Worm (Caenorhabditis elegans): Measurements from ENCODE around the gene nspa-8.
A peak's percentile ranks its signal among the peaks of the same experiment; 100 is the strongest.

The nspa-8 gene

ce11 chrV:14849628-14850027, 22.8 kb upstream of the nspa-8 start (continued):
- peak; percentile 4 for TF ChIP-seq sdz-12 (GFP tag; optimal IDR thresholded peaks at IDR 0.05)
- no peak for TF ChIP-seq daf-16 (GFP tag; optimal IDR thresholded peaks at IDR 0.05)
- TF ChIP-seq daf-16 (tag; optimal IDR thresholded peaks at IDR 0.05): peak; percentile 74
- 0 out of 2 replicates have a peak, but pooled peaks have one; percentile 18 for TF ChIP-seq lin-38 (GFP tag; IDR thresholded peaks at IDR 0.05)
- peak; percentile 68 for TF ChIP-seq ctbp-1 (GFP tag; IDR thresholded peaks at IDR 0.05)
- peak; percentile 33; the same call in 1 of the 2 replicates for TF ChIP-seq T26A8.4 (GFP tag; IDR thresholded peaks at IDR 0.05)
- no peak for TF ChIP-seq ZK546.5 (tag; optimal IDR thresholded peaks at IDR 0.05)
- TF ChIP-seq nhr-102 (tag; optimal IDR thresholded peaks at IDR 0.05): peak; percentile 52
- no peak for TF ChIP-seq aly-2 (tag; optimal IDR thresholded peaks at IDR 0.05)
- TF ChIP-seq unc-62 (GFP tag; optimal IDR thresholded peaks at IDR 0.05 in 1 of 2): peak in 1 of 2 experiments; percentile 98
- peak; percentile 23 for TF ChIP-seq unc-62 (tag; optimal IDR thresholded peaks at IDR 0.05)
- TF ChIP-seq zag-1 (tag; optimal IDR thresholded peaks at IDR 0.05): no peak
- no peak for TF ChIP-seq Y48G9A.11 (GFP tag; IDR thresholded peaks at IDR 0.05)
- TF ChIP-seq skn-1 (tag; optimal IDR thresholded peaks at IDR 0.05): no peak
- no peak for TF ChIP-seq F26F4.8 (GFP tag; conservative IDR thresholded peaks at IDR 0.05)
- peak; percentile 11; the same call in 1 of the 2 replicates for TF ChIP-seq set-16 (GFP tag; IDR thresholded peaks at IDR 0.05)
- no peak for TF ChIP-seq unc-130 (GFP tag; optimal IDR thresholded peaks at IDR 0.05)
- TF ChIP-seq php-3 (GFP tag; IDR thresholded peaks at IDR 0.05): no peak
- no peak for TF ChIP-seq zfp-2 (tag; optimal IDR thresholded peaks at IDR 0.05)
- TF ChIP-seq hmg-1.1 (GFP tag; IDR thresholded peaks at IDR 0.05): peak; percentile 75
- TF ChIP-seq daf-12 (tag; optimal IDR thresholded peaks at IDR 0.05): no peak
- TF ChIP-seq hif-1 (tag; optimal IDR thresholded peaks at IDR 0.05): peak in 1 of 2 experiments; percentile 61
- TF ChIP-seq nhr-42 (GFP tag; IDR thresholded peaks at IDR 0.05): no peak
- no peak for TF ChIP-seq snpc-1.2 (GFP tag; IDR thresholded peaks at IDR 0.05)
- no peak for TF ChIP-seq daf-19 (GFP tag; conservative IDR thresholded peaks at IDR 0.05)
- TF ChIP-seq mdt-29 (GFP tag; IDR thresholded peaks at IDR 0.05): no peak
- TF ChIP-seq Y105C5A.15 (GFP tag; IDR thresholded peaks at IDR 0.05): no peak
- no peak for TF ChIP-seq pha-4 (GFP tag; IDR thresholded peaks at IDR 0.05)
- peak; percentile 67 for TF ChIP-seq pha-4 (tag; optimal IDR thresholded peaks at IDR 0.05)
- no peak for TF ChIP-seq ztf-11 (tag; optimal IDR thresholded peaks at IDR 0.05)
- peak in 1 of 2 experiments; percentile 75 for TF ChIP-seq lsy-2 (tag; optimal IDR thresholded peaks at IDR 0.05)
- peak; percentile 96 for TF ChIP-seq mxl-3 (GFP tag; optimal IDR thresholded peaks at IDR 0.05)
- no peak for TF ChIP-seq fos-1 (tag; optimal IDR thresholded peaks at IDR 0.05)
- peak; percentile 85 for TF ChIP-seq nhr-48 (tag; optimal IDR thresholded peaks at IDR 0.05)
- 0 out of 2 replicates have a peak, but pooled peaks have one; percentile 34 for TF ChIP-seq mxl-2 (GFP tag; conservative IDR thresholded peaks at IDR 0.05)
- no peak for TF ChIP-seq nhr-111 (GFP tag; optimal IDR thresholded peaks at IDR 0.05)
- no peak for TF ChIP-seq attf-4 (tag; optimal IDR thresholded peaks at IDR 0.05)
- TF ChIP-seq F44E2.7 (GFP tag; IDR thresholded peaks at IDR 0.05): no peak
- TF ChIP-seq nhr-11 (tag; optimal IDR thresholded peaks at IDR 0.05): peak; percentile 65
- TF ChIP-seq F10B5.3 (tag; optimal IDR thresholded peaks at IDR 0.05): no peak
- no peak for TF ChIP-seq spr-3 (GFP tag; optimal IDR thresholded peaks at IDR 0.05)
- TF ChIP-seq nhr-28 (tag; optimal IDR thresholded peaks at IDR 0.05): peak; percentile 96
- no peak for TF ChIP-seq rbr-2 (tag; optimal IDR thresholded peaks at IDR 0.05)
- TF ChIP-seq nhr-25 (tag; optimal IDR thresholded peaks at IDR 0.05; ENCODE audit: borderline replicate concordance, insufficient read depth): no peak
- TF ChIP-seq jun-1 (tag; optimal IDR thresholded peaks at IDR 0.05): peak; percentile 46
- TF ChIP-seq dpl-1 (GFP tag; optimal IDR thresholded peaks at IDR 0.05): peak; percentile 31
- peak; percentile 45 for TF ChIP-seq mes-2 (tag; optimal IDR thresholded peaks at IDR 0.05; ENCODE audit: poor library complexity, severe bottlenecking)
- TF ChIP-seq nhr-41 (GFP tag; IDR thresholded peaks at IDR 0.05): 0 out of 2 replicates have a peak, but pooled peaks have one; percentile 12
- TF ChIP-seq egl-43 (GFP tag; IDR thresholded peaks at IDR 0.05): 0 out of 2 replicates have a peak, but pooled peaks have one; percentile 33
- no peak for TF ChIP-seq gei-8 (GFP tag; optimal IDR thresholded peaks at IDR 0.05)
- TF ChIP-seq ces-1 (GFP tag; optimal IDR thresholded peaks at IDR 0.05): no peak
- TF ChIP-seq nhr-76 (tag; optimal IDR thresholded peaks at IDR 0.05): no peak
